Fruit fly (Drosophila melanogaster) whole organism, embryonic: ENCODE data around the gene Cog2.

Experiments
- CG10209 ChIP-seq: fragments of 200-800 bp; sonication (Bioruptor generic); optimal IDR thresholded peaks from 3 replicates; lab custom pipeline; 2017; ENCODE audit warnings: missing biosample characterization, mild to moderate bottlenecking, missing genetic modification characterization, missing genetic modification reagents
- CG1024 ChIP-seq: fragments of 200-800 bp; sonication (Bioruptor generic); IDR thresholded peaks from 2 replicates; pipeline ENCODE4 v1.3.6; 2022; ENCODE audit warnings: missing biosample characterization, missing genetic modification characterization
- CG11560 ChIP-seq: fragments of 200-800 bp; sonication (Bioruptor generic); IDR thresholded peaks from 3 replicates; pipeline ENCODE4 v1.3.6; 2022; ENCODE audit warnings: missing biosample characterization, missing genetic modification characterization
- CG13775 ChIP-seq: fragments of 200-800 bp; sonication (Bioruptor generic); optimal IDR thresholded peaks from 3 replicates; lab custom pipeline; 2017; ENCODE audit warnings: missing biosample characterization, mild to moderate bottlenecking, missing genetic modification characterization
- CG1529 ChIP-seq: fragments of 200-800 bp; sonication (Bioruptor generic); optimal IDR thresholded peaks from 3 replicates; lab custom pipeline; 2018; ENCODE audit warnings: missing biosample characterization, missing genetic modification characterization
- CG16779 ChIP-seq: fragments of 200-800 bp; sonication (Bioruptor generic); IDR thresholded peaks from 2 replicates; pipeline ENCODE4 v1.3.6; 2022; ENCODE audit warnings: missing biosample characterization, missing genetic modification characterization
- CG17359 ChIP-seq: fragments of 200-800 bp; sonication (Bioruptor generic); optimal IDR thresholded peaks from 3 replicates; lab custom pipeline; 2018; ENCODE audit warnings: missing biosample characterization, mild to moderate bottlenecking, missing genetic modification characterization, moderate library complexity
- CG18011 ChIP-seq: fragments of 200-800 bp; sonication (Bioruptor generic); optimal IDR thresholded peaks from 2 replicates; lab custom pipeline; 2017; ENCODE audit warnings: missing biosample characterization, missing genetic modification characterization, mild to moderate bottlenecking, moderate library complexity, missing genotype
- CG34422 ChIP-seq: fragments of 200-800 bp; sonication (Bioruptor generic); IDR thresholded peaks from 3 replicates; pipeline ENCODE4 v1.3.6; 2022; ENCODE audit warnings: missing biosample characterization, missing genetic modification characterization
- CG4282 ChIP-seq: fragments of 200-800 bp; sonication (Bioruptor generic); optimal IDR thresholded peaks from 2 replicates; lab custom pipeline; 2016; ENCODE audit warnings: missing biosample characterization, missing genetic modification characterization
- CG4360 ChIP-seq: fragments of 200-800 bp; sonication (Bioruptor generic); IDR thresholded peaks from 2 replicates; pipeline ENCODE4 v1.3.6; 2022; ENCODE audit warnings: missing biosample characterization, missing genetic modification characterization
- CG4617 ChIP-seq: fragments of 200-800 bp; sonication (Bioruptor generic); optimal IDR thresholded peaks from 3 replicates; lab custom pipeline; 2016; ENCODE audit warnings: missing biosample characterization, missing genetic modification characterization, borderline replicate concordance
- CG5180 ChIP-seq: fragments of 200-800 bp; sonication (Bioruptor generic); optimal IDR thresholded peaks from 3 replicates; lab custom pipeline; 2017; ENCODE audit warnings: missing biosample characterization, missing genetic modification characterization, mild to moderate bottlenecking, moderate library complexity, missing genetic modification reagents
- CG5953 ChIP-seq: fragments of 200-800 bp; sonication (Bioruptor generic); IDR thresholded peaks from 2 replicates; pipeline ENCODE4 v1.3.6; 2022; ENCODE audit warnings: missing biosample characterization, missing genetic modification characterization
- CG6689 ChIP-seq: fragments of 200-800 bp; sonication (Bioruptor generic); IDR thresholded peaks from 2 replicates; pipeline ENCODE4 v1.3.6; 2022; ENCODE audit warnings: missing biosample characterization, missing genetic modification characterization
- CG7928 ChIP-seq: fragments of 200-800 bp; sonication (Bioruptor generic); optimal IDR thresholded peaks from 2 replicates; lab custom pipeline; 2017; ENCODE audit warnings: missing biosample characterization, mild to moderate bottlenecking, missing genetic modification characterization
- CG7963 ChIP-seq: fragments of 200-800 bp; sonication (Bioruptor generic); IDR thresholded peaks from 3 replicates; pipeline ENCODE4 v1.3.6; 2022; ENCODE audit warnings: missing biosample characterization, missing genetic modification characterization; ENCODE audit not compliant: partially characterized antibody
- CG8478 ChIP-seq: fragments of >200 bp; optimal IDR thresholded peaks from 2 replicates; lab custom pipeline; 2018
- CG9437 ChIP-seq: fragments of 200-800 bp; sonication (Bioruptor generic); optimal IDR thresholded peaks from 2 replicates; lab custom pipeline; 2018; ENCODE audit warnings: missing biosample characterization, mild to moderate bottlenecking, missing genetic modification characterization
- D ChIP-seq, 2 experiments: fragments of 200-800 bp in 1 of 2; fragments of >200 bp in 1 of 2; sonication (Bioruptor generic) in 1 of 2; optimal IDR thresholded peaks; 2 replicates in 1 of 2; 3 replicates in 1 of 2; lab custom pipeline; 2017; ENCODE audit warnings: mild to moderate bottlenecking in 1 of 2, missing biosample characterization in 1 of 2, missing genetic modification characterization in 1 of 2, missing genetic modification reagents in 1 of 2
- Deaf1 ChIP-seq: fragments of 200-800 bp; optimal IDR thresholded peaks from 3 replicates; lab custom pipeline; 2019; ENCODE audit warnings: missing biosample characterization, mild to moderate bottlenecking, missing genetic modification characterization, moderate library complexity
- Fer3 ChIP-seq: fragments of 200-800 bp; sonication (Bioruptor generic); optimal IDR thresholded peaks from 2 replicates; lab custom pipeline; 2018; ENCODE audit warnings: missing biosample characterization, mild to moderate bottlenecking, missing genetic modification characterization, moderate library complexity
- Jarid2 ChIP-seq: fragments of 200-800 bp; sonication (Bioruptor generic); optimal IDR thresholded peaks from 3 replicates; lab custom pipeline; 2017; ENCODE audit warnings: mild to moderate bottlenecking, missing biosample characterization, missing genetic modification reagents, missing genetic modification characterization
- Med ChIP-seq: fragments of 200-800 bp; sonication (Bioruptor generic); peaks from one replicate; lab custom pipeline; 2016; ENCODE audit warnings: missing biosample characterization, missing genetic modification characterization, mild to moderate bottlenecking, inconsistent platforms, moderate library complexity
- Meics ChIP-seq: fragments of 200-800 bp; sonication (Bioruptor generic); optimal IDR thresholded peaks from 2 replicates; lab custom pipeline; 2017; ENCODE audit warnings: missing biosample characterization, mild to moderate bottlenecking, missing genetic modification characterization
- Mes4 ChIP-seq: fragments of 200-800 bp; sonication (Bioruptor generic); optimal IDR thresholded peaks from 2 replicates; lab custom pipeline; 2016; ENCODE audit warnings: missing biosample characterization, missing genetic modification characterization
- Mrtf ChIP-seq: fragments of 200-800 bp; sonication (Bioruptor generic); IDR thresholded peaks from 3 replicates; pipeline ENCODE4 v1.3.6; 2022; ENCODE audit warnings: missing biosample characterization, missing genetic modification characterization
- Trl ChIP-seq, 3 experiments: fragments of >200 bp in 2 of 3; fragments of 200-800 bp in 1 of 3; sonication (Bioruptor generic) in 1 of 3; optimal IDR thresholded peaks; 2 replicates in 1 of 3; 3 replicates in 2 of 3; lab custom pipeline; 2016 to 2017; ENCODE audit warnings: missing biosample characterization in 1 of 3, missing genetic modification characterization in 1 of 3
- YL-1 ChIP-seq: fragments of 200-800 bp; sonication (Bioruptor generic); optimal IDR thresholded peaks from 3 replicates; lab custom pipeline; 2017; ENCODE audit warnings: missing biosample characterization, mild to moderate bottlenecking, missing genetic modification characterization
- amos ChIP-seq: fragments of 200-800 bp; sonication (Bioruptor generic); IDR thresholded peaks from 2 replicates; pipeline ENCODE4 v1.3.6; 2022; ENCODE audit warnings: missing biosample characterization, missing genetic modification characterization; ENCODE audit not compliant: partially characterized antibody
- bigmax ChIP-seq: fragments of 200-800 bp; sonication (Bioruptor generic); optimal IDR thresholded peaks from 2 replicates; lab custom pipeline; 2018; ENCODE audit warnings: missing biosample characterization, mild to moderate bottlenecking, missing genetic modification characterization
- cad ChIP-seq: fragments of >200 bp; optimal IDR thresholded peaks from 2 replicates; lab custom pipeline; 2017; ENCODE audit warnings: missing biosample characterization, missing genetic modification characterization
- cg ChIP-seq: fragments of 200-800 bp; sonication (Bioruptor generic); optimal IDR thresholded peaks from 3 replicates; lab custom pipeline; 2019; ENCODE audit warnings: missing biosample characterization, mild to moderate bottlenecking, missing genetic modification characterization, moderate library complexity
- crp ChIP-seq, 2 experiments: fragments of 200-800 bp; sonication (Bioruptor generic); optimal IDR thresholded peaks; 2 replicates in 1 of 2; 3 replicates in 1 of 2; lab custom pipeline; 2017; ENCODE audit warnings: missing biosample characterization in 2 of 2, missing genetic modification characterization in 2 of 2, mild to moderate bottlenecking in 1 of 2, moderate library complexity in 1 of 2
- ewg ChIP-seq: fragments of 200-800 bp; sonication (Bioruptor generic); optimal IDR thresholded peaks from 3 replicates; lab custom pipeline; 2017; ENCODE audit warnings: mild to moderate bottlenecking, missing biosample characterization, missing genetic modification reagents, missing genetic modification characterization
- kni ChIP-seq: fragments of 200-800 bp; sonication (Bioruptor generic); optimal IDR thresholded peaks from 3 replicates; lab custom pipeline; 2017; ENCODE audit warnings: mild to moderate bottlenecking, missing biosample characterization, missing genetic modification reagents, missing genetic modification characterization
- nerfin-1 ChIP-seq: fragments of 200-800 bp; sonication (Bioruptor generic); optimal IDR thresholded peaks from 3 replicates; lab custom pipeline; 2019; ENCODE audit warnings: missing biosample characterization, mild to moderate bottlenecking, missing genetic modification characterization, moderate library complexity
- onecut ChIP-seq: fragments of 200-800 bp; sonication (Bioruptor generic); IDR thresholded peaks from 2 replicates; pipeline ENCODE4 v1.3.6; 2022; ENCODE audit warnings: missing biosample characterization, missing genetic modification characterization
- repo ChIP-seq: fragments of 200-800 bp; sonication (Bioruptor generic); optimal IDR thresholded peaks from 2 replicates; lab custom pipeline; 2016; ENCODE audit warnings: missing biosample characterization, missing genetic modification characterization
- sens ChIP-seq: fragments of 200-800 bp; sonication (Bioruptor generic); peaks from one replicate; lab custom pipeline; 2016; ENCODE audit warnings: missing biosample characterization, missing genetic modification characterization
- seq ChIP-seq: fragments of 200-800 bp; sonication (Bioruptor generic); IDR thresholded peaks from 2 replicates; pipeline ENCODE4 v1.3.6; 2022; ENCODE audit warnings: missing biosample characterization, missing genetic modification characterization
- sisA ChIP-seq: fragments of 200-800 bp; sonication (Bioruptor generic); IDR thresholded peaks from 2 replicates; pipeline ENCODE4 v1.3.6; 2022; ENCODE audit warnings: missing biosample characterization, missing genetic modification characterization
- z ChIP-seq: fragments of 200-800 bp; sonication (Bioruptor generic); IDR thresholded peaks from 3 replicates; pipeline ENCODE4 v1.3.6; 2022; ENCODE audit warnings: missing biosample characterization, missing genetic modification characterization
- zen2 ChIP-seq: fragments of 200-800 bp; sonication (Bioruptor generic); IDR thresholded peaks from 3 replicates; pipeline ENCODE4 v1.3.6; 2022; ENCODE audit warnings: missing biosample characterization, missing genetic modification characterization; ENCODE audit not compliant: partially characterized antibody

Cog2 gene

dm6 chr3R:15379071-15379470 is 17.6 kb upstream of the Cog2 start (continued):
- no peak for TF ChIP-seq amos (GFP tag; lab: Robert Waterston, UW)
- no peak for TF ChIP-seq CG4282
- no peak for TF ChIP-seq repo (GFP tag; lab: Kevin White, UChicago)
- TF ChIP-seq onecut (GFP tag; lab: Robert Waterston, UW): peak; percentile 58
- no peak for TF ChIP-seq Mrtf (GFP tag; lab: Robert Waterston, UW)
- peak; percentile 17 for TF ChIP-seq CG5180 (GFP tag; lab: Kevin White, UChicago)
- no peak for TF ChIP-seq CG1024 (GFP tag; lab: Robert Waterston, UW)
- no peak for TF ChIP-seq CG10209
- TF ChIP-seq CG4617 (GFP tag; lab: Kevin White, UChicago): no peak
- TF ChIP-seq Jarid2: no peak
- TF ChIP-seq CG13775 (GFP tag; lab: Kevin White, UChicago): no peak
- peak; percentile 65 to 79 for TF ChIP-seq Trl (optimal IDR thresholded peaks at IDR 0.05; lab: Kevin White, UChicago)
- no peak for TF ChIP-seq Trl (GFP tag; optimal IDR thresholded peaks at IDR 0.05; lab: Kevin White, UChicago)
- TF ChIP-seq CG4360: peak; percentile 75
- no peak for TF ChIP-seq CG11560 (tag; lab: Robert Waterston, UW)
- TF ChIP-seq kni (GFP tag; lab: Kevin White, UChicago): peak; percentile 47
- TF ChIP-seq Mes4: no peak
- no peak for TF ChIP-seq Deaf1
- TF ChIP-seq sisA (GFP tag; lab: Robert Waterston, UW): no peak
- TF ChIP-seq z (GFP tag; lab: Robert Waterston, UW): peak; percentile 50; the same call in 1 of the 3 replicates
- no peak for TF ChIP-seq Fer3
- TF ChIP-seq CG7963 (GFP tag; lab: Robert Waterston, UW): no peak
- no peak for TF ChIP-seq D (optimal IDR thresholded peaks at IDR 0.05; lab: Kevin White, UChicago)
- no peak for TF ChIP-seq D (GFP tag; optimal IDR thresholded peaks at IDR 0.05; lab: Kevin White, UChicago)
- TF ChIP-seq CG17359 (tag; lab: Kevin White, UChicago): no peak
- TF ChIP-seq bigmax (GFP tag; lab: Kevin White, UChicago): no peak

- TF ChIP-seq nerfin-1 (tag; lab: Kevin White, UChicago) (peak; percentile 24), cg (peak; percentile 62), Trl (optimal IDR thresholded peaks at IDR 0.05; lab: Kevin White, UChicago) (peak in 1 of 2 experiments; percentile 22), Trl (GFP tag; optimal IDR thresholded peaks at IDR 0.05; lab: Kevin White, UChicago) (no peak), CG8478 (lab: Kevin White, UChicago) (peak; percentile 69), CG9437 (GFP tag; lab: Kevin White, UChicago) (no peak), Fer3 (no peak), CG18011 (peak; percentile 44), CG5953 (no peak)
Observed at dm6 chr3R:15375470-15375869, 14.0 kb upstream of the Cog2 start.

- TF ChIP-seq CG1529 (no peak), crp (GFP tag; optimal IDR thresholded peaks at IDR 0.05; lab: Kevin White, UChicago) (no peak), zen2 (0 out of 3 replicates have a peak, but pooled peaks have one; percentile 41), YL-1 (GFP tag; lab: Kevin White, UChicago) (peak; percentile 22), cg (peak; percentile 28), Trl (optimal IDR thresholded peaks at IDR 0.05; lab: Kevin White, UChicago) (peak; percentile 52 to 72), Trl (GFP tag; optimal IDR thresholded peaks at IDR 0.05; lab: Kevin White, UChicago) (no peak), onecut (GFP tag; lab: Robert Waterston, UW) (peak; percentile 98), sens (GFP tag; lab: Kevin White, UChicago) (peak; percentile 66), CG6689 (GFP tag; lab: Robert Waterston, UW) (no peak), ewg (GFP tag; lab: Kevin White, UChicago) (peak; percentile 36), CG16779 (peak; percentile 62; the same call in 1 of the 2 replicates), Med (GFP tag; lab: Kevin White, UChicago) (peak; percentile 58), CG4360 (no peak), Meics (GFP tag; lab: Kevin White, UChicago) (no peak), z (GFP tag; lab: Robert Waterston, UW) (0 out of 3 replicates have a peak, but pooled peaks have one; percentile 39), cad (no peak), CG7928 (GFP tag; lab: Kevin White, UChicago) (no peak), seq (GFP tag; lab: Robert Waterston, UW) (peak; percentile 59), CG34422 (GFP tag; lab: Robert Waterston, UW) (0 out of 3 replicates have a peak, but pooled peaks have one; percentile 17)
- TF ChIP-seq, all 482 proteins: peak for 12
Observed at dm6 chr3R:15374397-15374796, 12.9 kb upstream of the Cog2 start, which contains the start of gene Rbp. Gene Rbp (plus strand): TSS chr3R:15374635.
